Fruit fly (Drosophila melanogaster) whole organism, prepupa: ENCODE data around the gene CG5326.
A peak's percentile ranks its signal among the peaks of the same experiment; 100 is the strongest.

Source experiments
- Blimp-1 ChIP-seq: fragments of 200-800 bp; sonication (Bioruptor generic); optimal IDR thresholded peaks from 3 replicates; lab custom pipeline; 2017; ENCODE audit warnings: missing biosample characterization, missing genetic modification characterization, mild to moderate bottlenecking, moderate library complexity, missing genetic modification reagents
- CG10631 ChIP-seq: fragments of 200-800 bp; sonication (Bioruptor generic); optimal IDR thresholded peaks from 2 replicates; lab custom pipeline; 2016; ENCODE audit warnings: missing biosample characterization, missing genetic modification characterization
- CG10669 ChIP-seq: fragments of 200-800 bp; sonication (Bioruptor generic); optimal IDR thresholded peaks from 3 replicates; lab custom pipeline; 2018; ENCODE audit warnings: missing biosample characterization, mild to moderate bottlenecking, missing genetic modification characterization, moderate library complexity
- CG11294 ChIP-seq: fragments of 200-800 bp; sonication (Bioruptor generic); IDR thresholded peaks from 2 replicates; pipeline ENCODE4 v1.3.6; 2022; ENCODE audit warnings: missing biosample characterization, missing genetic modification characterization
- CG11762 ChIP-seq: fragments of 200-800 bp; sonication (Bioruptor generic); optimal IDR thresholded peaks from 3 replicates; lab custom pipeline; 2016; ENCODE audit warnings: missing biosample characterization, missing genetic modification characterization; ENCODE audit not compliant: insufficient read depth
- CG11902 ChIP-seq: fragments of 200-800 bp; sonication (Bioruptor generic); optimal IDR thresholded peaks from 3 replicates; lab custom pipeline; 2016; ENCODE audit warnings: missing biosample characterization, missing genetic modification characterization
- CG16779 ChIP-seq: fragments of 200-800 bp; sonication (Bioruptor generic); optimal IDR thresholded peaks from 3 replicates; lab custom pipeline; 2017; ENCODE audit warnings: missing biosample characterization, mild to moderate bottlenecking, missing genetic modification characterization
- CG3032 ChIP-seq: fragments of 200-800 bp; optimal IDR thresholded peaks from 2 replicates; lab custom pipeline; 2019; ENCODE audit warnings: missing biosample characterization, mild to moderate bottlenecking, missing genetic modification characterization, moderate library complexity
- CG31627 ChIP-seq: fragments of 200-800 bp; sonication (Bioruptor generic); optimal IDR thresholded peaks from 3 replicates; lab custom pipeline; 2016; ENCODE audit warnings: missing biosample characterization, missing genetic modification characterization
- CG32006 ChIP-seq: fragments of 200-800 bp; sonication (Bioruptor generic); optimal IDR thresholded peaks from 3 replicates; lab custom pipeline; 2017; ENCODE audit warnings: missing biosample characterization, mild to moderate bottlenecking, missing genetic modification characterization
- CG34406 ChIP-seq: fragments of 200-800 bp; sonication (Bioruptor generic); optimal IDR thresholded peaks from 3 replicates; lab custom pipeline; 2016; ENCODE audit warnings: missing biosample characterization, missing genetic modification characterization
- CG3919 ChIP-seq: fragments of 200-800 bp; sonication (Bioruptor generic); optimal IDR thresholded peaks from 3 replicates; lab custom pipeline; 2016; ENCODE audit warnings: missing biosample characterization, missing genetic modification characterization
- CG4318 ChIP-seq: fragments of 200-800 bp; sonication (Bioruptor generic); optimal IDR thresholded peaks from 3 replicates; lab custom pipeline; 2017; ENCODE audit warnings: missing biosample characterization, mild to moderate bottlenecking, missing genetic modification characterization
- CG6163 ChIP-seq: fragments of 200-800 bp; sonication (Bioruptor generic); IDR thresholded peaks from 3 replicates; pipeline ENCODE4 v1.3.6; 2022; ENCODE audit warnings: missing biosample characterization, missing genetic modification characterization
- CG6276 ChIP-seq: fragments of 200-800 bp; sonication (Bioruptor generic); optimal IDR thresholded peaks from 2 replicates; lab custom pipeline; 2017; ENCODE audit warnings: missing biosample characterization, mild to moderate bottlenecking, missing genetic modification characterization
- CG6792 ChIP-seq: fragments of 200-800 bp; sonication (Bioruptor generic); optimal IDR thresholded peaks from 3 replicates; lab custom pipeline; 2016; ENCODE audit warnings: missing biosample characterization, missing genetic modification characterization
- CG6808 ChIP-seq: fragments of 200-800 bp; sonication (Bioruptor generic); optimal IDR thresholded peaks from 3 replicates; lab custom pipeline; 2017; ENCODE audit warnings: missing biosample characterization, missing genetic modification characterization, mild to moderate bottlenecking, moderate library complexity, missing genetic modification reagents
- CG6854 ChIP-seq: fragments of 200-800 bp; sonication (Bioruptor generic); optimal IDR thresholded peaks from 2 replicates; lab custom pipeline; 2017; ENCODE audit warnings: missing biosample characterization, mild to moderate bottlenecking, missing genetic modification characterization
- CG8119 ChIP-seq: fragments of 200-800 bp; sonication (Bioruptor generic); IDR thresholded peaks from 3 replicates; pipeline ENCODE4 v1.3.6; 2022; ENCODE audit warnings: missing biosample characterization, missing genetic modification characterization
- CG8319 ChIP-seq: fragments of 200-800 bp; sonication (Bioruptor generic); optimal IDR thresholded peaks from 3 replicates; lab custom pipeline; 2016; ENCODE audit warnings: missing biosample characterization, missing genetic modification characterization
- CG9139 ChIP-seq: fragments of 200-800 bp; sonication (Bioruptor generic); optimal IDR thresholded peaks from 3 replicates; lab custom pipeline; 2017; ENCODE audit warnings: missing biosample characterization, mild to moderate bottlenecking, missing genetic modification characterization
- Eip78C ChIP-seq: fragments of 200-800 bp; sonication (Bioruptor generic); peaks from one replicate; lab custom pipeline; 2016; ENCODE audit warnings: missing biosample characterization, missing genetic modification characterization
- Eip93F ChIP-seq: fragments of 200-800 bp; sonication (Bioruptor generic); optimal IDR thresholded peaks from 2 replicates; lab custom pipeline; 2016; ENCODE audit warnings: missing biosample characterization, mild to moderate bottlenecking, missing genetic modification characterization
- Ets21C ChIP-seq: fragments of 200-800 bp; sonication (Bioruptor generic); optimal IDR thresholded peaks from 3 replicates; lab custom pipeline; 2016; ENCODE audit warnings: missing biosample characterization, missing genetic modification characterization
- Ets96B ChIP-seq: fragments of 200-800 bp; optimal IDR thresholded peaks from 2 replicates; lab custom pipeline; 2019; ENCODE audit warnings: missing biosample characterization, mild to moderate bottlenecking, missing genetic modification characterization, moderate library complexity
- Hr38 ChIP-seq: sonication (Bioruptor generic); optimal IDR thresholded peaks from 2 replicates; lab custom pipeline; 2016; ENCODE audit warnings: missing biosample characterization, missing genetic modification characterization
- Hr39 ChIP-seq: fragments of 200-800 bp; sonication (Bioruptor generic); optimal IDR thresholded peaks from 2 replicates; lab custom pipeline; 2016; ENCODE audit warnings: missing biosample characterization, missing genetic modification characterization
- Hr4 ChIP-seq: fragments of 200-800 bp; sonication (Bioruptor generic); optimal IDR thresholded peaks from 3 replicates; lab custom pipeline; 2016; ENCODE audit warnings: missing biosample characterization, missing genetic modification characterization
- Lpt ChIP-seq: fragments of 200-800 bp; sonication (Bioruptor generic); optimal IDR thresholded peaks from 3 replicates; lab custom pipeline; 2016; ENCODE audit warnings: missing biosample characterization, missing genetic modification characterization
- Met ChIP-seq: fragments of 200-800 bp; sonication (Bioruptor generic); optimal IDR thresholded peaks from 3 replicates; lab custom pipeline; 2016; ENCODE audit warnings: missing biosample characterization, missing genetic modification characterization
- OdsH ChIP-seq: fragments of 200-800 bp; sonication (Bioruptor generic); optimal IDR thresholded peaks from 3 replicates; lab custom pipeline; 2016; ENCODE audit warnings: missing biosample characterization, missing genetic modification characterization
- Smox ChIP-seq: fragments of 200-800 bp; sonication (Bioruptor generic); optimal IDR thresholded peaks from 3 replicates; lab custom pipeline; 2016; ENCODE audit warnings: missing biosample characterization, missing genetic modification characterization
- Sox102F ChIP-seq: fragments of 200-800 bp; sonication (Bioruptor generic); optimal IDR thresholded peaks from 2 replicates; lab custom pipeline; 2016; ENCODE audit warnings: missing biosample characterization, mild to moderate bottlenecking, missing genetic modification characterization
- Sox14 ChIP-seq: fragments of 200-800 bp; sonication (Bioruptor generic); optimal IDR thresholded peaks from 3 replicates; lab custom pipeline; 2016; ENCODE audit warnings: missing biosample characterization, missing genetic modification characterization
- achi ChIP-seq: fragments of 200-800 bp; sonication (Bioruptor generic); optimal IDR thresholded peaks from 3 replicates; lab custom pipeline; 2016; ENCODE audit warnings: missing biosample characterization, missing genetic modification characterization
- cyc ChIP-seq: fragments of 200-800 bp; sonication (Bioruptor generic); optimal IDR thresholded peaks from 3 replicates; lab custom pipeline; 2016; ENCODE audit warnings: missing biosample characterization, missing genetic modification characterization
- dac ChIP-seq: fragments of 200-800 bp; sonication (Bioruptor generic); optimal IDR thresholded peaks from 2 replicates; lab custom pipeline; 2017; ENCODE audit warnings: missing biosample characterization, mild to moderate bottlenecking, missing genetic modification characterization
- eg ChIP-seq: fragments of 200-800 bp; sonication (Bioruptor generic); IDR thresholded peaks from 3 replicates; pipeline ENCODE4 v1.3.6; 2022; ENCODE audit warnings: missing biosample characterization, missing genetic modification characterization
- esn ChIP-seq: fragments of 200-800 bp; sonication (Bioruptor generic); optimal IDR thresholded peaks from 2 replicates; lab custom pipeline; 2016; ENCODE audit warnings: missing biosample characterization, mild to moderate bottlenecking, missing genetic modification characterization, moderate library complexity
- fd59A ChIP-seq: fragments of 200-800 bp; sonication (Bioruptor generic); optimal IDR thresholded peaks from 2 replicates; lab custom pipeline; 2017; ENCODE audit warnings: missing biosample characterization, mild to moderate bottlenecking, missing genetic modification characterization, missing genetic modification reagents
- fd85E ChIP-seq: fragments of 200-800 bp; sonication (Bioruptor generic); optimal IDR thresholded peaks from 3 replicates; lab custom pipeline; 2016; ENCODE audit warnings: missing biosample characterization, missing genetic modification characterization
- lz ChIP-seq: fragments of 200-800 bp; sonication (Bioruptor generic); optimal IDR thresholded peaks from 3 replicates; lab custom pipeline; 2016; ENCODE audit warnings: missing biosample characterization, missing genetic modification characterization
- net ChIP-seq: fragments of 200-800 bp; sonication (Bioruptor generic); optimal IDR thresholded peaks from 3 replicates; lab custom pipeline; 2016; ENCODE audit warnings: missing biosample characterization, missing genetic modification characterization
- pdm3 ChIP-seq: fragments of 200-800 bp; sonication (Bioruptor generic); optimal IDR thresholded peaks from 3 replicates; lab custom pipeline; 2016; ENCODE audit warnings: missing biosample characterization, missing genetic modification characterization
- salr ChIP-seq, 2 experiments: fragments of 200-800 bp; sonication (Bioruptor generic); optimal IDR thresholded peaks; 3 replicates each; lab custom pipeline; 2016 to 2018; ENCODE audit warnings: missing biosample characterization in 2 of 2, missing genetic modification characterization in 2 of 2, mild to moderate bottlenecking in 1 of 2
- spab ChIP-seq: fragments of 200-800 bp; sonication (Bioruptor generic); optimal IDR thresholded peaks from 2 replicates; lab custom pipeline; 2017; ENCODE audit warnings: missing biosample characterization, mild to moderate bottlenecking, missing genetic modification characterization, missing genetic modification reagents
- ss ChIP-seq, 2 experiments: fragments of 200-800 bp; sonication (Bioruptor generic); optimal IDR thresholded peaks; 2 replicates in 1 of 2; 3 replicates in 1 of 2; lab custom pipeline; 2017 to 2018; ENCODE audit warnings: mild to moderate bottlenecking in 2 of 2, missing biosample characterization in 2 of 2, missing genetic modification characterization in 2 of 2, moderate library complexity in 1 of 2
- svp ChIP-seq: fragments of 200-800 bp; sonication (Bioruptor generic); peaks from one replicate; lab custom pipeline; 2016; ENCODE audit warnings: missing biosample characterization, missing genetic modification characterization
- topi ChIP-seq: fragments of 200-800 bp; sonication (Bioruptor generic); optimal IDR thresholded peaks from 3 replicates; lab custom pipeline; 2016; ENCODE audit warnings: missing biosample characterization, missing genetic modification characterization
- vri ChIP-seq: fragments of 200-800 bp; sonication (Bioruptor generic); optimal IDR thresholded peaks from 3 replicates; lab custom pipeline; 2016; ENCODE audit warnings: missing biosample characterization, mild to moderate bottlenecking, missing genetic modification characterization

CG5326 gene

dm6 chr3R:22576979-22577378 lies 37.3 kb upstream of the CG5326 start:
- TF ChIP-seq lz = no peak
- no peak for TF ChIP-seq CG32006 (GFP tag; lab: Kevin White, UChicago)
- TF ChIP-seq Sox14 (GFP tag; lab: Kevin White, UChicago) = no peak
- TF ChIP-seq CG8119 (GFP tag; lab: Robert Waterston, UW) = peak; percentile 14; the same call in 1 of the 3 replicates

- no peak for TF ChIP-seq CG6808 (GFP tag; lab: Kevin White, UChicago)
- TF ChIP-seq CG11902 (GFP tag; lab: Kevin White, UChicago) = no peak
- TF ChIP-seq CG6854 (GFP tag; lab: Kevin White, UChicago) = no peak
- no peak for TF ChIP-seq Ets96B (tag; lab: Kevin White, UChicago)
- TF ChIP-seq Blimp-1 = no peak
- TF ChIP-seq CG31627 (GFP tag; lab: Kevin White, UChicago) = no peak
- no peak for TF ChIP-seq CG11762 (GFP tag; lab: Kevin White, UChicago)
- TF ChIP-seq Lpt = peak; percentile 32
- TF ChIP-seq CG16779 (tag; lab: Kevin White, UChicago) = no peak
- TF ChIP-seq cyc (GFP tag; lab: Kevin White, UChicago) = no peak
- TF ChIP-seq Eip93F = no peak
- peak; percentile 69 for TF ChIP-seq CG6163 (GFP tag; lab: Robert Waterston, UW)
- peak; percentile 55 for TF ChIP-seq CG32006 (GFP tag; lab: Kevin White, UChicago)
- no peak for TF ChIP-seq CG34406 (GFP tag; lab: Kevin White, UChicago)
- TF ChIP-seq CG10669 (GFP tag; lab: Kevin White, UChicago) = no peak
- TF ChIP-seq CG6276 = peak; percentile 44
- no peak for TF ChIP-seq Smox (GFP tag; lab: Kevin White, UChicago)
- TF ChIP-seq achi (GFP tag; lab: Kevin White, UChicago) = no peak
- TF ChIP-seq CG10631 (GFP tag; lab: Kevin White, UChicago) = no peak
- TF ChIP-seq CG8119 (GFP tag; lab: Robert Waterston, UW) = no peak
- no peak for TF ChIP-seq spab
- peak; percentile 21 for TF ChIP-seq Hr4 (GFP tag; lab: Kevin White, UChicago)
- TF ChIP-seq Met (GFP tag; lab: Kevin White, UChicago) = no peak
- no peak for TF ChIP-seq Sox102F (GFP tag; lab: Kevin White, UChicago)
- no peak for TF ChIP-seq CG8319
- TF ChIP-seq svp = no peak
- TF ChIP-seq OdsH (GFP tag; lab: Kevin White, UChicago) = no peak
- no peak for TF ChIP-seq CG4318 (GFP tag; lab: Kevin White, UChicago)
- TF ChIP-seq CG6792 (GFP tag; lab: Kevin White, UChicago) = no peak
- TF ChIP-seq CG3032 = no peak
- TF ChIP-seq salr (GFP tag; optimal IDR thresholded peaks at IDR 0.05; lab: Kevin White, UChicago) = no peak
- TF ChIP-seq CG11294 (GFP tag; lab: Robert Waterston, UW) = peak; percentile 7; the same call in 1 of the 2 replicates
- TF ChIP-seq CG9139 (GFP tag; lab: Kevin White, UChicago) = no peak
- no peak for TF ChIP-seq esn (GFP tag; lab: Kevin White, UChicago)
- no peak for TF ChIP-seq dac
- no peak for TF ChIP-seq vri (GFP tag; lab: Kevin White, UChicago)
- TF ChIP-seq fd59A = no peak
- no peak for TF ChIP-seq fd85E (GFP tag; lab: Kevin White, UChicago)
- no peak for TF ChIP-seq lz
- TF ChIP-seq ss (GFP tag; optimal IDR thresholded peaks at IDR 0.05; lab: Kevin White, UChicago) = no peak
- TF ChIP-seq Ets21C (GFP tag; lab: Kevin White, UChicago) = no peak
- peak; percentile 70 for TF ChIP-seq Eip78C
- no peak for TF ChIP-seq pdm3 (GFP tag; lab: Kevin White, UChicago)
- no peak for TF ChIP-seq Hr39 (GFP tag; lab: Kevin White, UChicago)
- TF ChIP-seq eg (GFP tag; lab: Robert Waterston, UW) = peak; percentile 82
- no peak for TF ChIP-seq topi (GFP tag; lab: Kevin White, UChicago)
- no peak for TF ChIP-seq net (GFP tag; lab: Kevin White, UChicago)
- TF ChIP-seq CG3919 (GFP tag; lab: Kevin White, UChicago) = peak; percentile 26
- no peak for TF ChIP-seq Hr38 (GFP tag; lab: Kevin White, UChicago)
Observed at dm6 chr3R:22576096-22576697, 36.5 kb upstream of the CG5326 start.
